Worm (Caenorhabditis elegans) whole organism, mixed stage, embryonic: ENCODE results near the gene T22F3.11.

Experiments used
- bed-3 ChIP-seq: fragments of 200-800 bp; sonication (Bioruptor generic); optimal IDR thresholded peaks from 3 replicates; lab custom pipeline; 2018; ENCODE audit warnings: mild to moderate bottlenecking, missing genetic modification characterization, moderate library complexity, missing compliant biosample characterization
- ceh-39 ChIP-seq: fragments of 150-350 bp; optimal IDR thresholded peaks from 2 replicates; lab custom pipeline; 2014; ENCODE audit warnings: missing biosample characterization, missing genetic modification characterization
- ceh-83 ChIP-seq: fragments of 200-800 bp; sonication (Bioruptor generic); optimal IDR thresholded peaks from 2 replicates; lab custom pipeline; 2018; ENCODE audit warnings: mild to moderate bottlenecking, missing genetic modification characterization, missing compliant biosample characterization
- nhr-12 ChIP-seq: fragments of 150-350 bp; optimal IDR thresholded peaks from 2 replicates; lab custom pipeline; 2014; ENCODE audit warnings: missing biosample characterization, missing genetic modification characterization
- nhr-237 ChIP-seq: fragments of 150-350 bp; optimal IDR thresholded peaks from 2 replicates; lab custom pipeline; 2014; ENCODE audit warnings: missing biosample characterization, missing genetic modification characterization
- pha-4 ChIP-seq: fragments of 150-350 bp; optimal IDR thresholded peaks from 2 replicates; lab custom pipeline; 2018; ENCODE audit warnings: missing biosample characterization, missing genetic modification reagents, missing genetic modification characterization
- snpc-4 ChIP-seq: fragments of 150-350 bp; optimal IDR thresholded peaks from 2 replicates; lab custom pipeline; 2014; ENCODE audit warnings: missing biosample characterization, missing genetic modification characterization
- tbx-8 ChIP-seq: fragments of 200-800 bp; sonication (Bioruptor generic); optimal IDR thresholded peaks from 2 replicates; lab custom pipeline; 2018; ENCODE audit warnings: mild to moderate bottlenecking, missing genetic modification characterization, moderate library complexity, missing compliant biosample characterization
- unc-39 ChIP-seq: fragments of 150-350 bp; optimal IDR thresholded peaks from 2 replicates; lab custom pipeline; 2014; ENCODE audit warnings: missing biosample characterization, missing genetic modification characterization
- unc-62 ChIP-seq: fragments of 150-350 bp; optimal IDR thresholded peaks from 2 replicates; lab custom pipeline; 2014; ENCODE audit warnings: missing biosample characterization, missing genetic modification reagents, missing genetic modification characterization
- zip-8 ChIP-seq: fragments of 150-350 bp; optimal IDR thresholded peaks from 2 replicates; lab custom pipeline; 2014; ENCODE audit warnings: missing biosample characterization, missing genetic modification characterization
- ztf-11 ChIP-seq: fragments of 150-350 bp; optimal IDR thresholded peaks from 2 replicates; lab custom pipeline; 2014; ENCODE audit warnings: missing biosample characterization, missing genetic modification characterization

DNA sequence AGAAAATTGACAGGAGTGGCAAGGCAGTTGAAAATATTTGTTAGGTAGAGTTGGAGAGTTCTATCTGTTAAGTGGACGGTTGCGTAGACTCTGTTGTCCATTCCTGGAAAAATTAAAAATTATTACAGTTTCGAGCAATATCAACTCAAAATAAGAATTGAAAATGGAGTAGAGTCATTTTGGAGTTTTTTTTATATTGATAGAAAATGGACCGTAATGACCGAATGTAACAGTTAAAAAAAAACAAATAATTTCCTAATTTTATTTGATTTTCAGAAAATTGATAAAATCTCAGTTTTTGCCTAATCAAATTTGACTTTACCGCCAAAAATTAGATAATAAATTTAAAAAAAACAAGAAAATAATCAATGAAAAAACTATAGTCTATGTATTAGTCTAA, 12.6 kb upstream of the T22F3.11 start, which contains the start of gene F59B1.4:
- TF ChIP-seq ztf-11 (tag; lab: Kevin White, UChicago) (no peak), ceh-39 (no peak), unc-39 (tag; lab: Kevin White, UChicago) (no peak), zip-8 (tag; lab: Kevin White, UChicago) (no peak), snpc-4 (tag; lab: Kevin White, UChicago) (no peak), unc-62 (GFP tag; lab: Kevin White, UChicago) (no peak), bed-3 (GFP tag; lab: Kevin White, UChicago) (no peak), ceh-83 (no peak), pha-4 (tag; lab: Kevin White, UChicago) (no peak), nhr-12 (no peak), nhr-237 (no peak), tbx-8 (GFP tag; lab: Kevin White, UChicago) (no peak)
